Fruit fly (Drosophila melanogaster) whole organism: ENCODE data around the gene CG1161.

Experiments used
- EcR ChIP-seq, 2 experiments: fragments of >200 bp; optimal IDR thresholded peaks; 2 replicates each; lab custom pipeline; 2017; ENCODE audit warnings: missing biosample characterization in 2 of 2, missing genetic modification characterization in 2 of 2, missing genetic modification reagents in 2 of 2
- pan ChIP-seq: fragments of >200 bp; optimal IDR thresholded peaks from 2 replicates; lab custom pipeline; 2017
- psq ChIP-seq: fragments of >200 bp; optimal IDR thresholded peaks from 2 replicates; lab custom pipeline; 2017

DNA sequence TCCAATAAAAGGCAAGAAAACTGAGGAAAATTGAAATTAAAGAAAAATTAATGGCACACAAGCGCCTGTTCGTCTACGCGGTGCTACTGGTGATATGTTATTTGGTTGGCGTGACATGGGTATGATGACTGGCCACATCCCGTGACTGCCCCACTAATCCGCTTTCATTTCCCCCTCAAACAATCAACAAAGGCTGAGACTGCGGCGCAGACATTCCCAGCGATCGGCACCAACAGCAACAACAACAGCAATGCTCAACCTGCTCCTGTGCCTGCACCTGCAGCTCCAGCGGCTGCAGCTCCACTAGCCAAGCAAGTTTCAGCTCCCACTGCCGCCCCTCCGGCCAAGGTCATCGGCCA lies 222 bp downstream of the CG1161 start:
- TF ChIP-seq pan (lab: Kevin White, UChicago) (no peak), psq (lab: Kevin White, UChicago) (no peak), EcR (GFP tag; optimal IDR thresholded peaks at IDR 0.05; lab: Kevin White, UChicago) (no peak)
